Worm (Caenorhabditis elegans) whole organism, L1 larva: ENCODE results near the gene sqv-8.

ENCODE experiments used
- aly-2 ChIP-seq: fragments of 150-350 bp; optimal IDR thresholded peaks from 2 replicates; lab custom pipeline; 2014; ENCODE audit warnings: missing biosample characterization, missing genetic modification characterization
- blmp-1 ChIP-seq: fragments of 150-350 bp; optimal IDR thresholded peaks from 2 replicates; lab custom pipeline; 2014; ENCODE audit warnings: missing biosample characterization, missing genetic modification characterization
- lin-13 ChIP-seq: fragments of 150-350 bp; optimal IDR thresholded peaks from 2 replicates; lab custom pipeline; 2014; ENCODE audit warnings: missing biosample characterization, missing genetic modification reagents, missing genetic modification characterization
- mdl-1 ChIP-seq, 2 experiments: fragments of 150-350 bp; optimal IDR thresholded peaks; 2 replicates each; lab custom pipeline; 2014 to 2017; ENCODE audit warnings: missing biosample characterization in 2 of 2, missing genetic modification characterization in 2 of 2, inconsistent platforms in 1 of 2
- mep-1 ChIP-seq: fragments of 150-350 bp; optimal IDR thresholded peaks from 2 replicates; lab custom pipeline; 2014; ENCODE audit warnings: missing biosample characterization, missing genetic modification characterization
- snpc-4 ChIP-seq: fragments of 150-350 bp; optimal IDR thresholded peaks from 2 replicates; lab custom pipeline; 2014; ENCODE audit warnings: missing biosample characterization, missing genetic modification characterization
- ztf-11 ChIP-seq, 2 experiments: sonication (generic microtip); optimal IDR thresholded peaks; 2 replicates each; lab custom pipeline; 2016 to 2017; ENCODE audit warnings: missing genetic modification characterization in 2 of 2, missing biosample characterization in 1 of 2, missing compliant biosample characterization in 1 of 2
- ztf-4 ChIP-seq: fragments of 150-350 bp; optimal IDR thresholded peaks from 2 replicates; lab custom pipeline; 2014; ENCODE audit warnings: missing biosample characterization, missing genetic modification characterization

DNA sequence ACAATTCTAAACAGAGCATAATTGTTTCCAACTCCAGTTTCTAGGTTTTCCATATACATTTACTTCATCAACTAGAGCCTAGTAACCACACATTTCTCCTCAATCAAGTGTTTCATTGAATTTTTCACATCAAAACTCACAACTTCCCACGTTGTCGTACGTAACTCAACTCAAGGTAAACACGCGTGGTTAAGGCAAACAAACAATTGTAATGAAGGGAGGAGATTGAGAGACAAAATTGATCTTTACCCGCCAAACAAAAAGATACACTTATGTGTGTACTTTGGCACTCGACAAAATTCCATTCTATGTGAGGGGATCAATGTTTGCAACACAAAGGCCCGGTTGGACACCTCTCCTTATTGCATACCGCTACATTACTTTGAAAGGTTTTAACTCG lies 41.4 kb upstream of the sqv-8 start, which contains the start of gene nhr-19:
- TF ChIP-seq snpc-4 = no peak
- no peak for TF ChIP-seq lin-13 (GFP tag; lab: Kevin White, UChicago)
- peak in 1 of 2 experiments; percentile 72 for TF ChIP-seq mdl-1 (tag; optimal IDR thresholded peaks at IDR 0.05; lab: Kevin White, UChicago)
- no peak for TF ChIP-seq ztf-4 (tag; lab: Kevin White, UChicago)
- TF ChIP-seq ztf-11 (tag; optimal IDR thresholded peaks at IDR 0.05; lab: Kevin White, UChicago) = no peak
- no peak for TF ChIP-seq mep-1
- TF ChIP-seq aly-2 = no peak
- no peak for TF ChIP-seq blmp-1 (tag; lab: Kevin White, UChicago)
